Fruit fly (Drosophila melanogaster): Measurements from ENCODE around the gene obst-E.

The obst-E gene

dm6 chr2L:5743537-5744148, 22.3 kb downstream of the obst-E start:
- TF ChIP-seq psq (optimal IDR thresholded peaks at IDR 0.05) (no peak), CG8478 (optimal IDR thresholded peaks at IDR 0.05) (no peak), EcR (GFP tag; optimal IDR thresholded peaks at IDR 0.05) (no peak), pan (optimal IDR thresholded peaks at IDR 0.05) (no peak), Dll (optimal IDR thresholded peaks at IDR 0.05) (no peak), usp (GFP tag; optimal IDR thresholded peaks at IDR 0.05) (no peak)

dm6 chr2L:5742437-5742836, 23.5 kb downstream of the obst-E start:
- no peak for TF ChIP-seq CG8478 (optimal IDR thresholded peaks at IDR 0.05)
- no peak for TF ChIP-seq EcR (GFP tag; optimal IDR thresholded peaks at IDR 0.05)
- TF ChIP-seq psq (optimal IDR thresholded peaks at IDR 0.05): no peak
- no peak for TF ChIP-seq pan (optimal IDR thresholded peaks at IDR 0.05)
- TF ChIP-seq usp (GFP tag; optimal IDR thresholded peaks at IDR 0.05): no peak
- TF ChIP-seq Dll (optimal IDR thresholded peaks at IDR 0.05): no peak

DNA sequence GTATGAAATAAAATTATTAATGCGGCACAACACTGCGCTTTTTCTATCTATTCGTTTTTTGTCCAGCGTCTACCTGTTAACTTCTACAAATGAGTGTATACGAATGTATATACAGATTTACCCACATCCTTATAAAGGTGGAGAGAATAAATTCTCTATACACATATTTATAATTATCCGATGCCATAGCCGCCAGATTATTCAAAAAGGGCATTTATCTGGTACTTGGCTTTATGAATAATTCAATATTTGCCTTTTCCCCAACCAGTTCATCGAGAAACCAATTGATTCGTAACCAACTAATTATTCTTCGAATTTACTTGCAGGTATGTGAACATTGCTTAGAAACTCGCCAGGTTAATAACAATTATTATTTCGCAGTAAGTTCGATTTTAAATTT, 24.8 kb downstream of the obst-E start, which contains the start of gene CG11147:
TSS of gene CG11147 (minus strand) at position 101 of the 400 bp plus-strand sequence.
- TF ChIP-seq Dll (optimal IDR thresholded peaks at IDR 0.05) (no peak), usp (GFP tag; optimal IDR thresholded peaks at IDR 0.05) (no peak), psq (optimal IDR thresholded peaks at IDR 0.05) (no peak), CG8478 (optimal IDR thresholded peaks at IDR 0.05) (no peak), pan (optimal IDR thresholded peaks at IDR 0.05) (no peak), EcR (GFP tag; optimal IDR thresholded peaks at IDR 0.05) (no peak)

DNA sequence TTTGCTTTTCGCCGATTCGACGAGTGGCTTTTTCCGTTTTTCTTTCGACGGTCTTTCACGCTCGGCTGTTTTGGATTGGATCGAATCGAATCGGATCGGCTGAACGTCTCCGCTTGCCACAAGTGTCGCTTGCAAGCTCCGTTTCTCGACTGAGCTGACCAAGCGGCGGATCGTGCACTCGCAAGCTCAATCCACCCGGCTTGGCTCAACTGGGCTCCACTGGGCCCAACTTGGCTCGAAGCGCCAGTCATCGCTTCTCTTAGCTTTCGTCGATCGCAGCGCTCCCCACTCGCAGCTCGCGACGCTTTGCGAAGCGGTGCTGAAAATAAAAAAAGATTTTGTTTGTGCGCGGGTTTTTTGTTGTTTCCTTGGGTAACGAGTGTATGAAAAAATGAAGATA, 25.2 kb downstream of the obst-E start:
- TF ChIP-seq pan (optimal IDR thresholded peaks at IDR 0.05) (no peak), psq (optimal IDR thresholded peaks at IDR 0.05) (no peak), usp (GFP tag; optimal IDR thresholded peaks at IDR 0.05) (no peak), EcR (GFP tag; optimal IDR thresholded peaks at IDR 0.05) (no peak), CG8478 (optimal IDR thresholded peaks at IDR 0.05) (no peak), Dll (optimal IDR thresholded peaks at IDR 0.05) (no peak)

- TF ChIP-seq pan (optimal IDR thresholded peaks at IDR 0.05): no peak
- no peak for TF ChIP-seq usp (GFP tag; optimal IDR thresholded peaks at IDR 0.05)
- no peak for TF ChIP-seq Dll (optimal IDR thresholded peaks at IDR 0.05)
- no peak for TF ChIP-seq psq (optimal IDR thresholded peaks at IDR 0.05)
- no peak for TF ChIP-seq EcR (GFP tag; optimal IDR thresholded peaks at IDR 0.05)
- no peak for TF ChIP-seq CG8478 (optimal IDR thresholded peaks at IDR 0.05)
Observed at dm6 chr2L:5730432-5730831, 35.5 kb downstream of the obst-E start.

- TF ChIP-seq Dll (optimal IDR thresholded peaks at IDR 0.05): no peak
- no peak for TF ChIP-seq psq (optimal IDR thresholded peaks at IDR 0.05)
- no peak for TF ChIP-seq pan (optimal IDR thresholded peaks at IDR 0.05)
- TF ChIP-seq EcR (GFP tag; optimal IDR thresholded peaks at IDR 0.05): no peak
- no peak for TF ChIP-seq CG8478 (optimal IDR thresholded peaks at IDR 0.05)
- TF ChIP-seq usp (GFP tag; optimal IDR thresholded peaks at IDR 0.05): no peak
Observed at dm6 chr2L:5728711-5729110, 37.2 kb downstream of the obst-E start, which contains the start of gene CG14006. Gene CG14006, minus strand, starts transcription at chr2L:5728811.

DNA sequence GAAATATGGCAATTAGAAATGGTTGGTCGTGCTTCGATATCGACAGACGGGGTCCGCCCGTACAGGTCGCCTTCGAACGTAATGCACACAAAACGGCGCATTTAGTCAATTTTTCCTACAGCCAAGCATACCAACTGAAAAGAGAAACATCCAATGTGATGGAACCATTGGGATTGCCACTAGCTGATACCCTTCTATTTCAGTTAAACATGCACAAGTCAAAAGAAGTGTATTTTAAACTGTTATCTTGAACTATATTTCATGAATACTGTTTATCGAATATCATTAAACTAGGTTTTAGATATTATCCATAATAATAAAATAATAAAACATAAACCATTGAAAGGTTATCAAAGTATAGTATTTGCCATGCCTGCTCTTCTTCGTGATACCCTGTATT, 39.9 kb downstream of the obst-E start:
- no peak for TF ChIP-seq psq (optimal IDR thresholded peaks at IDR 0.05)
- TF ChIP-seq pan (optimal IDR thresholded peaks at IDR 0.05): no peak

- TF ChIP-seq CG8478 (optimal IDR thresholded peaks at IDR 0.05): no peak
- no peak for TF ChIP-seq pan (optimal IDR thresholded peaks at IDR 0.05)
Observed at dm6 chr2L:5724521-5725023, 41.4 kb downstream of the obst-E start, which contains the start of gene CG11030. Gene CG11030, plus strand, starts transcription at chr2L:5724656.

DNA sequence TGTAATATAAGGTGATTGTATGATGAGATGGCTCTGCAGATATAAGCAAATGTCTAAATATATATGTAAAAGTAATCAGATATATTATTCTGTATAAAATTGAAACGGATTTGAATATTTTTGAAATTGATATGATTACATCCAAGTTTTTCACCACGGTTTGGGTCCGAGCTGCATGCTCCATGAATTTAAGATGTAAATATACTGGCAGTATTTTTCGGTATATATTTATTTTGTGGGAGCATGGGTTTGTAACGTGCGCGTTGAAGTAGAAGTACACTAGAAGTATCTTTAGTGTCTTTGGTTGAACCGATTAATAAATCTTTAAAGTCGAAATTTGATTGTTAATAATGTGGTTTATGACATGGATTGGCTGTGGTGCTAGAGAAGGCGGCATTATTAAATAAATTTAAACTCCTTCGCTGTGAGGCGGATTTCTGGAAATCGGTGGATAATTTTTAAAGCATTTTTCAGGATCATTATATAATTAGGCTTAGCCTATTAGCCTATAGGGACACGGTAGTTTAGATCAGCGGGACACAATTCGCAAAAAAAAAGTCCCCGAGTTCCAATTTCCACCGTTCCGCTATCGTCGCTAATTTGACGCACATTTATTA, 42.0 kb downstream of the obst-E start:
- TF ChIP-seq CG8478 (optimal IDR thresholded peaks at IDR 0.05) (no peak), psq (optimal IDR thresholded peaks at IDR 0.05) (no peak), pan (optimal IDR thresholded peaks at IDR 0.05) (no peak), Dll (optimal IDR thresholded peaks at IDR 0.05) (no peak)

DNA sequence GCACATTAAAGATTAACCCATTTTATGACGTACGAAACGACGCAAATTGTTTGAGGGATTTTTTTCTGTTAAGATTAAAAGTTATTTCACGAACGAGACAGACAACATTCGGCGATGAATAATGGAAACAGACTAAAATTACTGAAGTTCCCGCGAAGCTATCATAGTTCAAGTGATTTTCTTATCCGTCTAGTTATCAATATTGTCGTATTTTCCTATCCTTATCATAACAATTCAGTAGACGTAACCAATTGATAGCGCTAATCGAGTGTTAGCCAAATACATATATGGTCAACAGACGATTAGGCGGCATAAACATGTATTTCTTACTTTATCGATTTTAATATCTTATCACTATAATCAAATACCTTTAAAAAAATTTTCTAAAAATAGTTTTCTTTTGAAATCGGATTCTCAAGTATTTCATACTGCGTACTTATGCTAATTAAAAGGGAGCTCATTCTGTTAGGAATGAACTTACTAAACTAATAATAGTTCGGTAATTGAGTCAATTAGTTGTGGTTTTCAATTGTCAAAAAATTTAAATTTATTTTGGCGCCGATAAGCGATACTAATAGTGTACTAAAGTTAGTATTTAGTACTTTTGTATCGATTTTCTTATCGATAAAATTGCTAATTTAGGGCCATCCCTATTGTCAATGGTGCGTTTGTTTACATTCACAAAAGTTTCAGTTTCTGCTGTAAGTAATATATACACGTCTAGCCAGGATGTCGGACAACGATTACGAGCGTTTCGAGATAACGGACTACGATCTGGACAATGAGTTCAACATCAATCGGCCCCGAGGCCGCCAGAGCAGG, 45.3 kb downstream of the obst-E start, which contains the start of the genes CG11149 and sip1:
TSS of gene CG11149 (minus strand) at position 493 of the 822 bp plus-strand sequence.
TSS of gene sip1 (plus strand) at position 645 of the 822 bp plus-strand sequence.
- TF ChIP-seq EcR (GFP tag; optimal IDR thresholded peaks at IDR 0.05) (no peak), Dll (optimal IDR thresholded peaks at IDR 0.05) (no peak), pan (optimal IDR thresholded peaks at IDR 0.05) (no peak), usp (GFP tag; optimal IDR thresholded peaks at IDR 0.05) (no peak), psq (optimal IDR thresholded peaks at IDR 0.05) (no peak), CG8478 (optimal IDR thresholded peaks at IDR 0.05) (no peak)

dm6 chr2L:5716580-5716979, 49.4 kb downstream of the obst-E start, which contains the start of the genes CG14007 and CG34011:
Gene CG14007, minus strand, starts transcription at chr2L:5716680.
Gene CG34011, plus strand, starts transcription at chr2L:5716701.
- TF ChIP-seq EcR (GFP tag; optimal IDR thresholded peaks at IDR 0.05) (no peak), psq (optimal IDR thresholded peaks at IDR 0.05) (no peak), Dll (optimal IDR thresholded peaks at IDR 0.05) (no peak), CG8478 (optimal IDR thresholded peaks at IDR 0.05) (no peak), usp (GFP tag; optimal IDR thresholded peaks at IDR 0.05) (no peak), pan (optimal IDR thresholded peaks at IDR 0.05) (no peak)
